Fruit fly (Drosophila melanogaster): Measurements from ENCODE around the gene IntS6.

IntS6 gene

DNA sequence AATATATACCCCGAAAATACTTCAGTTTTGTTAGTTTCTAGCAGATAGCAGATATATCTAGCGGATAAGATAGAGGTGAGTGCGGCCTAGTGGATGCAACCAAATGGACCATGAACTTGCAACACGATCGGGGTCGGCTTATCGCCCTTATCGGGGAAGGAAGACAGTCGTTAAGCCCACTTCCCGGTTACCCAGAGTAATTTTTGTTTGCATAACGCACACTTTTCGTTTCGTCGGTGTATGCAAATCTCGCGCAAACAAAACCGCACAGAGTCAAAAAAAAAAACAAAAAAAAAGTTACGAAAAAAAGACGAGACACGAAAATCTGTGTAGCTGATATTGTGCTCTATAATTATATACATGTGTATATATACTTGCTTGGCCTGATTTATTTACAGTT lies 34.1 kb downstream of the IntS6 start:
- TF ChIP-seq pan (optimal IDR thresholded peaks at IDR 0.05) (no peak), usp (GFP tag; optimal IDR thresholded peaks at IDR 0.05) (no peak), psq (optimal IDR thresholded peaks at IDR 0.05) (no peak)

- no peak for TF ChIP-seq Dll (optimal IDR thresholded peaks at IDR 0.05)
- TF ChIP-seq CG8478 (optimal IDR thresholded peaks at IDR 0.05) = no peak
- TF ChIP-seq usp (GFP tag; optimal IDR thresholded peaks at IDR 0.05) = no peak
- no peak for TF ChIP-seq pan (optimal IDR thresholded peaks at IDR 0.05)
- TF ChIP-seq psq (optimal IDR thresholded peaks at IDR 0.05) = no peak
- TF ChIP-seq EcR (GFP tag; optimal IDR thresholded peaks at IDR 0.05) = no peak
These were observed 41.1 kb downstream of the IntS6 start for dm6 chrX:5705899-5706312.

- TF ChIP-seq CG8478 (optimal IDR thresholded peaks at IDR 0.05) (no peak), pan (optimal IDR thresholded peaks at IDR 0.05) (no peak), psq (optimal IDR thresholded peaks at IDR 0.05) (no peak), Dll (optimal IDR thresholded peaks at IDR 0.05) (no peak), EcR (GFP tag; optimal IDR thresholded peaks at IDR 0.05) (no peak), usp (GFP tag; optimal IDR thresholded peaks at IDR 0.05) (no peak)
These were observed 42.0 kb downstream of the IntS6 start for dm6 chrX:5705097-5705496.

DNA sequence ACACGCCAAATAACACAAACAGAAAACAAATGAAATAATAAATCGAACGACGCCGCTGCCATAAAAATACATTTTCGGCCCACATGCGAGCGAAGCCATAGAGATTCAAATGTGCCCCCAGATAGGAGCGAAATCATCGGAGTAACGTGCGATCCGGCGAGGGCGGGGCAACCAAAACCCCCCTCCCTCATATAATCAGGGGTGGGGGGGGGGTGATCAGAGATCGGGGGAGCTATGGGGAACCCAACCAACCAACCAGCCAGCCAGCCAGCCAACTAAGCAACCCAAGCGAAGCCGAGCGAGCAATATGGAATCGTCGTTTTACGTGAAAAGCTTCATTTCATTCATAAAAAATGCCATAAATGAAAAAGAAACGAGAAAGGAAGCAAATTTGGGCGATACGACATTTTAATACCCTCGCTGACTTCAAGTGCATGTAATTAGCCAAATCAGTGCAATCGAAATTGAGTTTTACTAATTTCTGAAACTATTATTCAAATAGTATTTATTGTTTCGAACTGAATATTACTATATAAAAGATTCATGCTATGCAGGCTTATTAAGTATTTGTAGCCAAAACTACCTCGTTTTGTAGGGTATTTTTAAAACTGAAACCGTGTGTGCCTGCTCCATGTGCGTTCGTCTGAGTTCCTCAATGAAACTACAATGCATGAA lies 47.1 kb downstream of the IntS6 start:
- TF ChIP-seq usp (GFP tag; optimal IDR thresholded peaks at IDR 0.05) = no peak
- TF ChIP-seq pan (optimal IDR thresholded peaks at IDR 0.05) = peak; percentile 70

DNA sequence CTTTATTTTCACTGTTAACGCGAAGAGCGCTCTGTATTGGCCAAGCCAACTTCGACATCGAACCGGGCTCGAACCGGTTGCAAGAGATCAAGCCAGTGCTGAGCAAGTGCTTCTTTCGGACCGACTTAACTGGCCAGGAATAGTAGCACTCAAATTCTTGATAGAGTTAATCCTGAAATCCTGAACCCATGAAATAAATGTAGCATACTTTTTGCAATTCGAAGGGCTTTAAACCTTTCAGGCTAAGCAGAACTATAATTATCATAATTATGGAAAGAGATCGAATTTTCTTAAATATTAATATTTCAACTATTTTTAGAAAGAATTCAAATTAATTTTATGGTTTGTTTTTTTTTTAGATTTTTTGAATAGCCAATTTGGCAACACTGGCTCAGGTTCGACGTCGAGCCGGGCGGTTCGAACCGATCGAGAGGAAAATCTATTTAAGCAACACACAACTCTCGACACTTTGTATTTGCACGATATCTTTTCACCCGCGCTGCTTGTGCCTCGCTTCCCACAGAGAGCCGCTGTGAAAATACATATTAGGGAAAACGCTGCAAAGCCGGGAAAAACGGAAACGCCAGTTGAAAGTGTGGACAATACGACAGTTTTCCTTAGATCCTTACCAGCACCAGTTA lies 48.8 kb downstream of the IntS6 start, which contains the start of gene AdamTS-B:
AdamTS-B (plus strand) TSS at position 471 of the 641 bp plus-strand sequence.
- TF ChIP-seq usp (GFP tag; optimal IDR thresholded peaks at IDR 0.05) = no peak

- TF ChIP-seq Dll (optimal IDR thresholded peaks at IDR 0.05) (no peak), psq (optimal IDR thresholded peaks at IDR 0.05) (no peak), EcR (GFP tag; optimal IDR thresholded peaks at IDR 0.05) (no peak), usp (GFP tag; optimal IDR thresholded peaks at IDR 0.05) (no peak), pan (optimal IDR thresholded peaks at IDR 0.05) (no peak)
These were observed 50.5 kb downstream of the IntS6 start for dm6 chrX:5696436-5697022.

dm6 chrX:5695958-5696357 lies 51.1 kb downstream of the IntS6 start:
- no peak for TF ChIP-seq usp (GFP tag; optimal IDR thresholded peaks at IDR 0.05)
- no peak for TF ChIP-seq Dll (optimal IDR thresholded peaks at IDR 0.05)
- no peak for TF ChIP-seq EcR (GFP tag; optimal IDR thresholded peaks at IDR 0.05)
- TF ChIP-seq psq (optimal IDR thresholded peaks at IDR 0.05) = no peak
- no peak for TF ChIP-seq CG8478 (optimal IDR thresholded peaks at IDR 0.05)
- no peak for TF ChIP-seq pan (optimal IDR thresholded peaks at IDR 0.05)

dm6 chrX:5695035-5695434 lies 52.0 kb downstream of the IntS6 start, which contains the start of gene CG3149:
Gene CG3149, minus strand, starts transcription at chrX:5695205.
- TF ChIP-seq psq (optimal IDR thresholded peaks at IDR 0.05) = no peak
- TF ChIP-seq usp (GFP tag; optimal IDR thresholded peaks at IDR 0.05) = no peak
- TF ChIP-seq Dll (optimal IDR thresholded peaks at IDR 0.05) = no peak
- TF ChIP-seq pan (optimal IDR thresholded peaks at IDR 0.05) = no peak
- no peak for TF ChIP-seq EcR (GFP tag; optimal IDR thresholded peaks at IDR 0.05)
- no peak for TF ChIP-seq CG8478 (optimal IDR thresholded peaks at IDR 0.05)

- no peak for TF ChIP-seq pan (optimal IDR thresholded peaks at IDR 0.05)
These were observed 56.2 kb downstream of the IntS6 start for dm6 chrX:5690651-5691379.

DNA sequence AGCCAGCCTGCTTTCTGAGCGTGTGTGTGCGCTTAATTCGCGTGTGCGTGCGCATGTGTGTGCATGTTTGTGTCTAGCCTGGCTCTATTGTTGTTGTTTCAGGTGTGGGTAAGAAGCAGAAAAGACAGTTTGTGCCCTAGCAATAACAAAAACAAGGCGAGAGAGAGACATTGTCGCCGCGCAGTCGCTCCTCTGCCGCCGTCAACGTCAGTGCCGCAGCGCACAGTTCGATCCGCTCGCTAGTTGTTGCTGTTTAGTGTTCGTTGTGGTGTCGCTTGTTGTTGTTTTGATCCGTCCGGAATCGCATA lies 56.9 kb downstream of the IntS6 start:
- no peak for TF ChIP-seq EcR (GFP tag; optimal IDR thresholded peaks at IDR 0.05)
- no peak for TF ChIP-seq pan (optimal IDR thresholded peaks at IDR 0.05)
- no peak for TF ChIP-seq psq (optimal IDR thresholded peaks at IDR 0.05)
- TF ChIP-seq Dll (optimal IDR thresholded peaks at IDR 0.05) = no peak

DNA sequence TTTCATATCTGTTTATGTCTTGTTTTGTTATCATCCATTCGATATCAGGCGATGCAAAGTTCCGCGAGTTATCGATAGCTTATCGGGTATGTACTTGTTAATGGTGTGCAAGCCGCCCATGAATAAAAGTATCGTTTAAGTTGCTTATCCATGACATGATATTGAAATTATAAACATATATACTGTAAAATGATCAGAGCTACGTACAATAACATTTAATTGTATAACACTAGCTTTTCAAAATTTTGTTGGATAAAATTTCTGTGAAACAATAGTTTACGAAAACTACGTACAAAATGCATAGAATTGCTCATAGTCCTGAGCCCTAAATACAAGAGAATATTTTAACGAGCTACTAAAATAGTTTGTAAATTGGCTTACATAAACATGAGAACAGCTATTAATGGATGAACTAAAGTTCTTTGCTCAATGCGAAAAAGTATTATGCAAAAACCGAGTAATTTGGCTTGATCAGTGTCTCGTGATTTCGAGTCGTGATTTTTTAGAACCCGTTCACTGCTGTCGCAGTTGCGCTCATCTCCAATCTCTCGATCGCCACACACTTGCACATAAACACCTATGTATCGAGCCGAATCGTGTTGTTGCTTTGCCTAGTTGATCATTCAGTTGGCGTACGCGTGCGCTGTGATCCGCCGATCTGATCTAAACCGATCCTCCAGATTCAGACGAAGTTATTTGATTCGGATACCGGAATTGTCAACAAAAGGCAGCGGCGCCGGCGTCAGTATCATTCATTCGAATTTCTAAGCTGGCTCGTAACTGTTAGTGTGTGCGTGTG lies 57.4 kb downstream of the IntS6 start, which contains the start of the genes PGAP1 and cv:
PGAP1 (minus strand) TSS at position 57 of the 799 bp plus-strand sequence.
cv (plus strand) TSS at position 586 of the 799 bp plus-strand sequence.
- TF ChIP-seq psq (optimal IDR thresholded peaks at IDR 0.05) (no peak), pan (optimal IDR thresholded peaks at IDR 0.05) (no peak), EcR (GFP tag; optimal IDR thresholded peaks at IDR 0.05) (no peak), Dll (optimal IDR thresholded peaks at IDR 0.05) (no peak), CG8478 (optimal IDR thresholded peaks at IDR 0.05) (no peak), usp (GFP tag; optimal IDR thresholded peaks at IDR 0.05) (no peak)
